Fruit fly (Drosophila melanogaster): ENCODE data around the gene ND-B8.

- TF ChIP-seq CG3032 (tag; optimal IDR thresholded peaks at IDR 0.05) (no peak), OdsH (GFP tag; optimal IDR thresholded peaks at IDR 0.05) (no peak), dac (GFP tag; optimal IDR thresholded peaks at IDR 0.05) (no peak), Eip78C (GFP tag) (no peak), CG10631 (GFP tag; optimal IDR thresholded peaks at IDR 0.05) (no peak), CG6792 (GFP tag; optimal IDR thresholded peaks at IDR 0.05) (no peak), CG6163 (GFP tag; IDR thresholded peaks at IDR 0.05) (no peak), CG6854 (GFP tag; optimal IDR thresholded peaks at IDR 0.05) (no peak), Sox14 (GFP tag; optimal IDR thresholded peaks at IDR 0.05) (no peak), Hr39 (GFP tag; optimal IDR thresholded peaks at IDR 0.05) (no peak)
These were observed 43.6 kb upstream of the ND-B8 start, which contains the start of gene CG43055 for dm6 chr2L:4410855-4411254.
